Fruit fly (Drosophila melanogaster): Measurements from ENCODE around the gene IntS12.

Gene IntS12

dm6 chr3R:26899982-26900381 is 36.8 kb downstream of the IntS12 start (continued):
- TF ChIP-seq CG10959 (GFP tag; IDR thresholded peaks at IDR 0.05): peak; percentile 49; the same call in 1 of the 2 replicates
- TF ChIP-seq sima (GFP tag; optimal IDR thresholded peaks at IDR 0.05): no peak
- TF ChIP-seq CG3065 (GFP tag; optimal IDR thresholded peaks at IDR 0.05): no peak
- TF ChIP-seq CG1602 (GFP tag; optimal IDR thresholded peaks at IDR 0.05): no peak
- TF ChIP-seq CG4730 (GFP tag; IDR thresholded peaks at IDR 0.05): no peak
- TF ChIP-seq Atf6 (GFP tag; IDR thresholded peaks at IDR 0.05): no peak
- no peak for TF ChIP-seq abd-A (tag; optimal IDR thresholded peaks at IDR 0.05)
- no peak for TF ChIP-seq CG15479 (GFP tag; optimal IDR thresholded peaks at IDR 0.05)
- TF ChIP-seq h (optimal IDR thresholded peaks at IDR 0.05): no peak
- no peak for TF ChIP-seq Adf1 (GFP tag; IDR thresholded peaks at IDR 0.05)
- TF ChIP-seq inv (GFP tag; IDR thresholded peaks at IDR 0.05; ENCODE audit: partially characterized antibody): no peak
- peak; percentile 56; the same call in 1 of the 2 replicates for TF ChIP-seq CG32767 (GFP tag; IDR thresholded peaks at IDR 0.05)
- peak; percentile 13; the same call in 1 of the 3 replicates for TF ChIP-seq CG34422 (GFP tag; IDR thresholded peaks at IDR 0.05)
- no peak for TF ChIP-seq tio (GFP tag; optimal IDR thresholded peaks at IDR 0.05)
- no peak for TF ChIP-seq chm (GFP tag; IDR thresholded peaks at IDR 0.05)
- no peak for TF ChIP-seq cas (GFP tag; IDR thresholded peaks at IDR 0.05)
- no peak for TF ChIP-seq Fer1 (GFP tag; optimal IDR thresholded peaks at IDR 0.05)
- no peak for TF ChIP-seq nerfin-1 (tag; optimal IDR thresholded peaks at IDR 0.05)
- no peak for TF ChIP-seq CG43689 (GFP tag; IDR thresholded peaks at IDR 0.05)
- peak; percentile 28 for TF ChIP-seq CG14710 (tag; optimal IDR thresholded peaks at IDR 0.05)
- no peak for TF ChIP-seq Ravus (GFP tag; IDR thresholded peaks at IDR 0.05)
- TF ChIP-seq so (GFP tag; IDR thresholded peaks at IDR 0.05): no peak
- TF ChIP-seq Eip74EF (GFP tag; optimal IDR thresholded peaks at IDR 0.05): peak in 1 of 2 experiments; percentile 10

- no peak for TF ChIP-seq Dbx (GFP tag; IDR thresholded peaks at IDR 0.05)
These were observed 42.9 kb downstream of the IntS12 start for dm6 chr3R:26906034-26906433.

- TF ChIP-seq CG7839 (tag; optimal IDR thresholded peaks at IDR 0.05) (peak; percentile 15), Oli (tag; optimal IDR thresholded peaks at IDR 0.05) (no peak), ftz-f1 (GFP tag; optimal IDR thresholded peaks at IDR 0.05) (peak; percentile 54), Max (GFP tag; optimal IDR thresholded peaks at IDR 0.05) (no peak), CG30403 (GFP tag; optimal IDR thresholded peaks at IDR 0.05) (peak; percentile 22), zfh1 (GFP tag; IDR thresholded peaks at IDR 0.05) (no peak), CG12155 (GFP tag; optimal IDR thresholded peaks at IDR 0.05) (no peak), vnd (GFP tag; IDR thresholded peaks at IDR 0.05; ENCODE audit: partially characterized antibody) (no peak), CG6683 (GFP tag; optimal IDR thresholded peaks at IDR 0.05) (no peak), CG6689 (GFP tag; IDR thresholded peaks at IDR 0.05) (0 out of 2 replicates have a peak, but pooled peaks have one; percentile 13), Rfx (GFP tag; IDR thresholded peaks at IDR 0.05) (peak; percentile 64), dysf (GFP tag; IDR thresholded peaks at IDR 0.05) (peak; percentile 62), CG5245 (GFP tag; optimal IDR thresholded peaks at IDR 0.05) (no peak), CG6813 (GFP tag; optimal IDR thresholded peaks at IDR 0.05) (no peak), CG10543 (GFP tag; optimal IDR thresholded peaks at IDR 0.05) (peak; percentile 2), CG10321 (GFP tag; IDR thresholded peaks at IDR 0.05) (no peak), CG1647 (GFP tag; optimal IDR thresholded peaks at IDR 0.05) (no peak), chinmo (GFP tag; IDR thresholded peaks at IDR 0.05; ENCODE audit: partially characterized antibody) (peak; percentile 82; the same call in 1 of the 4 replicates), wdn (GFP tag; IDR thresholded peaks at IDR 0.05) (0 out of 2 replicates have a peak, but pooled peaks have one; percentile 5), salm (tag; optimal IDR thresholded peaks at IDR 0.05) (no peak), amos (GFP tag; IDR thresholded peaks at IDR 0.05; ENCODE audit: partially characterized antibody) (0 out of 2 replicates have a peak, but pooled peaks have one; percentile 8), CG14441 (GFP tag; IDR thresholded peaks at IDR 0.05) (peak; percentile 9; the same call in 1 of the 2 replicates), twi (tag; optimal IDR thresholded peaks at IDR 0.05) (no peak), ac (GFP tag; optimal IDR thresholded peaks at IDR 0.05) (no peak)
These were observed 43.7 kb downstream of the IntS12 start for dm6 chr3R:26906711-26907510.

All from whole organism, embryonic.